Worm (Caenorhabditis elegans) whole organism, late embryonic: Measurements from ENCODE around the gene srd-28.

Experiments
- ama-1 ChIP-seq: fragments of 150-350 bp; optimal IDR thresholded peaks from 2 replicates; lab custom pipeline; 2014
- pag-3 ChIP-seq: sonication (generic microtip); optimal IDR thresholded peaks from 2 replicates; lab custom pipeline; 2016; ENCODE audit warnings: missing compliant biosample characterization, missing genetic modification characterization, borderline replicate concordance

DNA sequence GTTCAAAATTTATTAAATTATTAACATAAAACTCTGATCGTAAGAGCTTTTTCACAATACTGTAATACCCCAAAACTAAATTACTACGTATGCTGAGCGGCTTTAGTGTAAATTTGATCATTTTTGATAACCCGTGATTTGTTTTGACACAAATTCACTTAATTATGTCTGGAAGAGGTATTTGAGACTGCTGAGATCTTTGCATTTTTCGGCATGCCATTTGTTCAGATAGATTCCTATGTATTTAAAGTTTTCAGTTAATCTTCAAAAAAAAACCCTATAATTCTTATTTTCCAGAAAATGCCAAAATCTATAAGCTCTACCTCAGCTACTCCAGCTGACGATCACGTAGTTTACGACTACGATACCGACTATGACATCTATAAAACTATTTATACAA, 20.2 kb upstream of the srd-28 start, which contains the start of gene srw-15:
- TF ChIP-seq pag-3 (tag; lab: Kevin White, UChicago), result no peak
- no peak for TF ChIP-seq ama-1 (lab: Kevin White, UChicago)
